Worm (Caenorhabditis elegans): ENCODE results near the gene F40F8.11.

DNA sequence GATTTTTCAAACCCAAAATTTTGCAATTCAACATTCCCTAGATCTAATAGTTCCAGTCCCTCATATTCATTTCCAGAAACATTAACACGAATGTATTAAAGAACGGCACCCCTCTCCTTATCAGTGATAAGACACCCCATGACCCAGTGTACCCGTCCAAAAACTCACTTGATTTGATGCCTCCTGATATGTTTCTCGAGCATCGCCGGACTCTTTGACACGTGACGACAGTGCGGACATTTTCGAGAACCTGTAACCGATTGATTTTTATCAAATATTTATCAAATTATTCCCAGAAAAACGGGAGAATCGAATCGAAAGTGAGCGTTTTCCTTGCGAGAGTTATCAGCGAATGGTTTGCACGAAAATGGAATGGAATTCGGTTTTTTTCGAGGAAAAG is 18.6 kb upstream of the F40F8.11 start:
- TF ChIP-seq dao-5 (tag; optimal IDR thresholded peaks at IDR 0.05) (no peak), him-1 (tag; optimal IDR thresholded peaks at IDR 0.05) (no peak)

Data from whole organism, L4/young adult.